Worm (Caenorhabditis elegans) whole organism, L4 larva: ENCODE results near the gene har-1.
A peak's percentile ranks its signal among the peaks of the same experiment; 100 is the strongest.

Experiments
- F10B5.3 ChIP-seq: sonication (generic microtip); optimal IDR thresholded peaks from 2 replicates; lab custom pipeline; 2016; ENCODE audit warnings: mild to moderate bottlenecking, missing genetic modification characterization, missing compliant biosample characterization
- F26F4.8 ChIP-seq: fragments of 200-800 bp; sonication (Bioruptor generic); conservative IDR thresholded peaks from 2 replicates; pipeline ENCODE4 v1.3.6; 2022; ENCODE audit warnings: missing genetic modification characterization, missing compliant biosample characterization
- F44E2.7 ChIP-seq: fragments of 200-800 bp; sonication (Bioruptor generic); IDR thresholded peaks from 2 replicates; pipeline ENCODE4 v2.1.2; 2022; ENCODE audit warnings: missing genetic modification characterization, missing compliant biosample characterization
- T20F7.1 ChIP-seq: fragments of 200-800 bp; sonication (Bioruptor generic); optimal IDR thresholded peaks from 2 replicates; lab custom pipeline; 2018; ENCODE audit warnings: mild to moderate bottlenecking, missing genetic modification characterization, missing compliant biosample characterization
- T26A8.4 ChIP-seq: fragments of 200-800 bp; sonication (Bioruptor generic); IDR thresholded peaks from 2 replicates; pipeline ENCODE4 v1.3.6; 2022; ENCODE audit warnings: missing genetic modification characterization, missing compliant biosample characterization
- Y105C5A.15 ChIP-seq: fragments of 200-800 bp; sonication (Bioruptor generic); IDR thresholded peaks from 2 replicates; pipeline ENCODE4 v1.3.6; 2022; ENCODE audit warnings: missing genetic modification characterization, missing compliant biosample characterization
- Y75B8A.6 ChIP-seq: fragments of 200-800 bp; sonication (Bioruptor generic); IDR thresholded peaks from 2 replicates; pipeline ENCODE4 v1.3.6; 2022; ENCODE audit warnings: missing genetic modification reagents, missing genetic modification characterization, missing compliant biosample characterization
- ZK337.2 ChIP-seq: fragments of 200-800 bp; sonication (Bioruptor generic); IDR thresholded peaks from 2 replicates; pipeline ENCODE4 v1.3.6; 2022; ENCODE audit warnings: missing genetic modification reagents, missing genetic modification characterization, missing compliant biosample characterization
- ZK546.5 ChIP-seq, 2 experiments: sonication (generic microtip); optimal IDR thresholded peaks; 2 replicates each; lab custom pipeline; 2017; ENCODE audit warnings: missing biosample characterization in 2 of 2, missing genetic modification characterization in 2 of 2
- aha-1 ChIP-seq: fragments of 150-350 bp; peaks from one replicate; lab custom pipeline; 2014; ENCODE audit warnings: missing biosample characterization, missing genetic modification characterization
- arid-1 ChIP-seq: fragments of 200-800 bp; sonication (Bioruptor generic); conservative IDR thresholded peaks from 2 replicates; pipeline ENCODE4 v1.3.6; 2022; ENCODE audit warnings: missing genetic modification reagents, missing genetic modification characterization, missing compliant biosample characterization
- ceh-44 ChIP-seq: fragments of 200-800 bp; sonication (Bioruptor generic); IDR thresholded peaks from 2 replicates; pipeline ENCODE4 v1.3.6; 2022; ENCODE audit warnings: missing genetic modification reagents, missing genetic modification characterization, missing compliant biosample characterization
- ceh-62 ChIP-seq: sonication (generic microtip); optimal IDR thresholded peaks from 2 replicates; lab custom pipeline; 2017; ENCODE audit warnings: missing biosample characterization, missing genetic modification characterization
- cey-2 ChIP-seq: sonication (generic microtip); optimal IDR thresholded peaks from 3 replicates; lab custom pipeline; 2017; ENCODE audit warnings: missing genetic modification characterization, mild to moderate bottlenecking, missing compliant biosample characterization, antibody characterized with exemption, borderline replicate concordance; ENCODE audit not compliant: insufficient read depth
- ctbp-1 ChIP-seq: fragments of 200-800 bp; sonication (Bioruptor generic); IDR thresholded peaks from 2 replicates; pipeline ENCODE4 v1.3.6; 2022; ENCODE audit warnings: missing genetic modification reagents, missing genetic modification characterization, missing compliant biosample characterization
- daf-16 ChIP-seq, 3 experiments: sonication (generic microtip); optimal IDR thresholded peaks; 2 replicates each; lab custom pipeline; 2016 to 2017; ENCODE audit warnings: missing genetic modification characterization in 3 of 3, missing genetic modification reagents in 3 of 3, mild to moderate bottlenecking in 2 of 3, missing compliant biosample characterization in 2 of 3, missing biosample characterization in 1 of 3, moderate library complexity in 1 of 3
- daf-19 ChIP-seq: fragments of 200-800 bp; sonication (Bioruptor generic); conservative IDR thresholded peaks from 2 replicates; pipeline ENCODE4 v1.3.6; 2022; ENCODE audit warnings: missing genetic modification characterization, missing compliant biosample characterization
- daf-8 ChIP-seq: fragments of 200-800 bp; sonication (Bioruptor generic); IDR thresholded peaks from 2 replicates; pipeline ENCODE4 v1.3.6; 2022; ENCODE audit warnings: missing genetic modification characterization, missing compliant biosample characterization
- dmd-8 ChIP-seq: fragments of 200-800 bp; sonication (Bioruptor generic); IDR thresholded peaks from 2 replicates; pipeline ENCODE4 v1.3.6; 2022; ENCODE audit warnings: missing genetic modification characterization, missing compliant biosample characterization
- duxl-1 ChIP-seq: sonication (generic microtip); optimal IDR thresholded peaks from 2 replicates; lab custom pipeline; 2016; ENCODE audit warnings: mild to moderate bottlenecking, missing genetic modification characterization, moderate library complexity, missing compliant biosample characterization; ENCODE audit not compliant: poor library complexity
- dve-1 ChIP-seq: sonication (generic microtip); optimal IDR thresholded peaks from 2 replicates; lab custom pipeline; 2017; ENCODE audit warnings: antibody characterized with exemption, mild to moderate bottlenecking, missing genetic modification characterization, missing compliant biosample characterization; ENCODE audit not compliant: insufficient read depth
- egl-27 ChIP-seq: sonication (generic microtip); optimal IDR thresholded peaks from 3 replicates; lab custom pipeline; 2017; ENCODE audit warnings: missing biosample characterization, missing genetic modification reagents, missing genetic modification characterization
- gei-8 ChIP-seq: fragments of 200-800 bp; sonication (Bioruptor generic); optimal IDR thresholded peaks from 2 replicates; lab custom pipeline; 2018; ENCODE audit warnings: mild to moderate bottlenecking, missing genetic modification characterization, missing compliant biosample characterization
- hlh-30 ChIP-seq: sonication (generic microtip); optimal IDR thresholded peaks from 2 replicates; lab custom pipeline; 2017; ENCODE audit warnings: antibody characterized with exemption, mild to moderate bottlenecking, missing genetic modification characterization, missing compliant biosample characterization; ENCODE audit not compliant: insufficient read depth
- lin-1 ChIP-seq: fragments of 200-800 bp; sonication (Bioruptor generic); IDR thresholded peaks from 2 replicates; pipeline ENCODE4 v1.3.6; 2022; ENCODE audit warnings: missing genetic modification reagents, missing genetic modification characterization, missing compliant biosample characterization
- lin-15B ChIP-seq: fragments of 150-350 bp; sonication (generic microtip); optimal IDR thresholded peaks from 3 replicates; lab custom pipeline; 2014; ENCODE audit warnings: missing biosample characterization, missing genetic modification characterization
- lin-29 ChIP-seq: fragments of 200-800 bp; sonication (Bioruptor generic); IDR thresholded peaks from 2 replicates; pipeline ENCODE4 v1.3.6; 2022; ENCODE audit warnings: missing genetic modification reagents, missing genetic modification characterization, missing compliant biosample characterization
- lsy-2 ChIP-seq, 2 experiments: fragments of 150-350 bp in 1 of 2; sonication (generic microtip) in 1 of 2; optimal IDR thresholded peaks; 2 replicates each; lab custom pipeline; 2014 to 2017; ENCODE audit warnings: missing biosample characterization in 2 of 2, missing genetic modification characterization in 2 of 2
- madf-5 ChIP-seq, 2 experiments: fragments of 200-800 bp; sonication (Bioruptor generic); IDR thresholded peaks; 2 replicates each; pipeline ENCODE4 v1.3.6; 2022; ENCODE audit warnings: missing compliant biosample characterization in 2 of 2, missing genetic modification characterization in 2 of 2
- mdt-29 ChIP-seq: fragments of 200-800 bp; sonication (Bioruptor generic); IDR thresholded peaks from 2 replicates; pipeline ENCODE4 v1.3.6; 2022; ENCODE audit warnings: missing genetic modification reagents, missing genetic modification characterization, missing compliant biosample characterization
- mep-1 ChIP-seq: fragments of 150-350 bp; sonication (generic microtip); optimal IDR thresholded peaks from 3 replicates; lab custom pipeline; 2014; ENCODE audit warnings: missing biosample characterization, missing genetic modification characterization
- mxl-2 ChIP-seq: fragments of 200-800 bp; sonication (Bioruptor generic); conservative IDR thresholded peaks from 2 replicates; pipeline ENCODE4 v1.3.6; 2022; ENCODE audit warnings: missing genetic modification reagents, missing genetic modification characterization, missing compliant biosample characterization
- nhr-11 ChIP-seq: fragments of 150-350 bp; optimal IDR thresholded peaks from 2 replicates; lab custom pipeline; 2014; ENCODE audit warnings: missing biosample characterization, missing genetic modification characterization
- nhr-237 ChIP-seq: sonication (generic microtip); optimal IDR thresholded peaks from 2 replicates; lab custom pipeline; 2017; ENCODE audit warnings: missing biosample characterization, missing genetic modification characterization
- nhr-28 ChIP-seq: fragments of 150-350 bp; optimal IDR thresholded peaks from 2 replicates; lab custom pipeline; 2014; ENCODE audit warnings: missing biosample characterization, missing genetic modification characterization
- nhr-41 ChIP-seq: fragments of 200-800 bp; sonication (Bioruptor generic); IDR thresholded peaks from 2 replicates; pipeline ENCODE4 v1.3.6; 2022; ENCODE audit warnings: missing genetic modification reagents, missing genetic modification characterization, missing compliant biosample characterization
- nhr-76 ChIP-seq: fragments of 150-350 bp; optimal IDR thresholded peaks from 2 replicates; lab custom pipeline; 2014; ENCODE audit warnings: missing biosample characterization, missing genetic modification characterization
- nhr-77 ChIP-seq: fragments of 150-350 bp; optimal IDR thresholded peaks from 2 replicates; lab custom pipeline; 2014; ENCODE audit warnings: missing biosample characterization, missing genetic modification characterization
- saeg-2 ChIP-seq: fragments of 200-800 bp; sonication (Bioruptor generic); IDR thresholded peaks from 2 replicates; pipeline ENCODE4 v1.3.6; 2022; ENCODE audit warnings: missing genetic modification reagents, missing genetic modification characterization, missing compliant biosample characterization
- sdz-12 ChIP-seq: fragments of 200-800 bp; sonication (Bioruptor generic); optimal IDR thresholded peaks from 2 replicates; lab custom pipeline; 2018; ENCODE audit warnings: mild to moderate bottlenecking, missing genetic modification characterization, missing compliant biosample characterization
- snpc-1.2 ChIP-seq: fragments of 200-800 bp; sonication (Bioruptor generic); IDR thresholded peaks from 2 replicates; pipeline ENCODE4 v1.3.6; 2022; ENCODE audit warnings: missing genetic modification reagents, missing genetic modification characterization, missing compliant biosample characterization
- snpc-4 ChIP-seq: fragments of 150-350 bp; optimal IDR thresholded peaks from 2 replicates; lab custom pipeline; 2014; ENCODE audit warnings: missing biosample characterization, missing genetic modification characterization
- spr-1 ChIP-seq: sonication (generic microtip); optimal IDR thresholded peaks from 2 replicates; lab custom pipeline; 2016; ENCODE audit warnings: mild to moderate bottlenecking, missing genetic modification characterization, missing compliant biosample characterization
- spr-3 ChIP-seq: fragments of 200-800 bp; sonication (Bioruptor generic); optimal IDR thresholded peaks from 2 replicates; lab custom pipeline; 2018; ENCODE audit warnings: mild to moderate bottlenecking, missing genetic modification characterization, missing compliant biosample characterization
- tag-97 ChIP-seq: fragments of 200-800 bp; sonication (Bioruptor generic); IDR thresholded peaks from 2 replicates; pipeline ENCODE4 v1.3.6; 2022; ENCODE audit warnings: missing genetic modification characterization, missing compliant biosample characterization
- unc-62 ChIP-seq, 3 experiments: fragments of 150-350 bp in 1 of 3; sonication (generic microtip); optimal IDR thresholded peaks in 2 of 3; peaks in 1 of 3; 1 replicate in 1 of 3; 2 replicates in 2 of 3; lab custom pipeline; 2014 to 2017; ENCODE audit warnings: missing biosample characterization in 3 of 3, missing genetic modification characterization in 3 of 3, missing genetic modification reagents in 3 of 3, missing genotype in 1 of 3
- vab-7 ChIP-seq: fragments of 200-800 bp; sonication (Bioruptor generic); IDR thresholded peaks from 2 replicates; pipeline ENCODE4 v1.3.6; 2022; ENCODE audit warnings: missing genetic modification reagents, missing genetic modification characterization, missing compliant biosample characterization
- zag-1 ChIP-seq: fragments of 150-350 bp; optimal IDR thresholded peaks from 2 replicates; lab custom pipeline; 2014; ENCODE audit warnings: missing biosample characterization, missing genetic modification characterization
- zfp-2 ChIP-seq: sonication (generic microtip); optimal IDR thresholded peaks from 2 replicates; lab custom pipeline; 2016; ENCODE audit warnings: mild to moderate bottlenecking, missing genetic modification characterization, missing compliant biosample characterization
- ztf-11 ChIP-seq: fragments of 150-350 bp; optimal IDR thresholded peaks from 2 replicates; lab custom pipeline; 2014; ENCODE audit warnings: missing biosample characterization, missing genetic modification characterization

The har-1 gene

ce11 chrIII:4193659-4194103 lies 41.8 kb downstream of the har-1 start, which contains the start of gene xbp-1:
xbp-1 (plus strand) TSS chrIII:4193809.
- TF ChIP-seq ceh-62 (tag; lab: Kevin White, UChicago): no peak
- TF ChIP-seq aha-1: peak; percentile 99
- peak; percentile 82 to 94 for TF ChIP-seq lsy-2 (tag; optimal IDR thresholded peaks at IDR 0.05; lab: Kevin White, UChicago)
- peak; percentile 91 for TF ChIP-seq nhr-77
- peak; percentile 49; the same call in 1 of the 2 replicates for TF ChIP-seq mdt-29 (GFP tag; lab: Robert Waterston, UW)
- no peak for TF ChIP-seq zag-1 (tag; lab: Kevin White, UChicago)
- no peak for TF ChIP-seq ztf-11 (tag; lab: Kevin White, UChicago)
- TF ChIP-seq dve-1 (tag; lab: Kevin White, UChicago): peak; percentile 99
- no peak for TF ChIP-seq lin-29
- peak; percentile 49 for TF ChIP-seq zfp-2 (tag; lab: Kevin White, UChicago)
- TF ChIP-seq madf-5 (GFP tag; IDR thresholded peaks at IDR 0.05; lab: Robert Waterston, UW): no peak
- peak; percentile 30 for TF ChIP-seq spr-1 (tag; lab: Kevin White, UChicago)
- TF ChIP-seq ZK337.2 (GFP tag; lab: Robert Waterston, UW): 0 out of 2 replicates have a peak, but pooled peaks have one; percentile 23
- peak; percentile 58 for TF ChIP-seq T26A8.4 (GFP tag; lab: Robert Waterston, UW)
- TF ChIP-seq ctbp-1: peak; percentile 75; the same call in 1 of the 2 replicates
- TF ChIP-seq F10B5.3 (tag; lab: Kevin White, UChicago): no peak
- peak; percentile 45; the same call in 1 of the 2 replicates for TF ChIP-seq daf-19 (GFP tag; lab: Robert Waterston, UW)
- TF ChIP-seq mep-1: peak; percentile 92
- TF ChIP-seq dmd-8 (GFP tag; lab: Robert Waterston, UW): no peak
- TF ChIP-seq Y105C5A.15: no peak
- TF ChIP-seq nhr-76 (tag; lab: Kevin White, UChicago): no peak
- peak; percentile 92 for TF ChIP-seq nhr-28 (tag; lab: Kevin White, UChicago)
- no peak for TF ChIP-seq nhr-237 (tag; lab: Kevin White, UChicago)
- TF ChIP-seq lin-15B (tag; lab: Kevin White, UChicago): no peak
- TF ChIP-seq sdz-12: peak; percentile 50
- peak; percentile 15 to 92 for TF ChIP-seq daf-16 (GFP tag; optimal IDR thresholded peaks at IDR 0.05; lab: Kevin White, UChicago)
- peak; percentile 99 for TF ChIP-seq daf-16 (tag; optimal IDR thresholded peaks at IDR 0.05; lab: Kevin White, UChicago)
- TF ChIP-seq tag-97: no peak
- TF ChIP-seq F26F4.8 (GFP tag; lab: Robert Waterston, UW): no peak
- TF ChIP-seq F44E2.7 (GFP tag; lab: Robert Waterston, UW): no peak
- TF ChIP-seq daf-8 (GFP tag; lab: Robert Waterston, UW): no peak
- peak; percentile 23 for TF ChIP-seq spr-3 (GFP tag; lab: Kevin White, UChicago)
- TF ChIP-seq duxl-1 (tag; lab: Kevin White, UChicago): peak; percentile 4
- TF ChIP-seq lin-1 (GFP tag; lab: Robert Waterston, UW): peak; percentile 99
- TF ChIP-seq saeg-2 (GFP tag; lab: Robert Waterston, UW): no peak; the same call in 1 of the 2 replicates
- TF ChIP-seq snpc-4 (tag; lab: Kevin White, UChicago): no peak
- TF ChIP-seq mxl-2: 0 out of 2 replicates have a peak, but pooled peaks have one; percentile 17
- TF ChIP-seq gei-8 (GFP tag; lab: Kevin White, UChicago): no peak
- TF ChIP-seq ZK546.5 (tag; optimal IDR thresholded peaks at IDR 0.05; lab: Kevin White, UChicago): no peak
- peak; percentile 5 for TF ChIP-seq egl-27 (tag; lab: Kevin White, UChicago)
- no peak for TF ChIP-seq ceh-44 (GFP tag; lab: Robert Waterston, UW)
- peak in 1 of 2 experiments; percentile 86 for TF ChIP-seq unc-62 (GFP tag; optimal IDR thresholded peaks at IDR 0.05 in 1 of 2; lab: Kevin White, UChicago)
- no peak for TF ChIP-seq unc-62 (tag; optimal IDR thresholded peaks at IDR 0.05; lab: Kevin White, UChicago)
- TF ChIP-seq nhr-41 (GFP tag; lab: Robert Waterston, UW): peak; percentile 79
- peak; percentile 88 for TF ChIP-seq T20F7.1
- peak; percentile 96 for TF ChIP-seq nhr-11 (tag; lab: Kevin White, UChicago)
- peak; percentile 51; the same call in 1 of the 2 replicates for TF ChIP-seq Y75B8A.6 (GFP tag; lab: Robert Waterston, UW)
- no peak for TF ChIP-seq cey-2 (tag; lab: Kevin White, UChicago)
- peak; percentile 71 for TF ChIP-seq vab-7
- TF ChIP-seq snpc-1.2: 0 out of 2 replicates have a peak, but pooled peaks have one; percentile 23
- no peak for TF ChIP-seq arid-1 (GFP tag; lab: Robert Waterston, UW)
- TF ChIP-seq hlh-30 (tag; lab: Kevin White, UChicago): peak; percentile 94
